4 fruit fly cellular contexts compared by ENCODE assay signal in the genomic region with DNA sequence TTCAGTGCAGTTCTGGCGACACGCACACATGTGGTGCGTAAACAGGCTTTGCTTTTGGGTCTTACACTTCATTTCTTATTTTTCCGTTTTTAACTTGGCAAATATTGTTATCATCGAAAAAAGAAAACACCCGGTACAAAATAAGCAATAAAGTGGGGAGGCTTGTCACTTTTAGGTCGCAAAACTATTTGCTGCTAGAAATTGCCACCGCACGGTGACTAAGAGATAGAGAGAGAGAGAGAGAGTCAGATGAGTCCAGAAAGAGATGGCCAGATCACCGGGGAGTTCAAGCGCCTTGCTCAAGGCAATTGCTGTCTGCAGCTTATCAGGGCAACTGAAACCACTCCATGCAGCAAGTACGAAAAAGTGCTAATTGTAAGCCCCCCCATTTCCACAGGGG.
TF ChIP-seq lines count a peak whose summit lies in the region.

No protein-coding gene starts in this region.

- TF ChIP-seq CTCF in whole organism, embryonic (GFP tag; optimal IDR thresholded peaks at IDR 0.05; lab: Kevin White, UChicago) = no peak

TF ChIP-seq in whole organism, embryonic, 481 proteins besides CTCF, POLR2A, EP300 and RAD21:
- no peak for TF ChIP-seq esg (GFP tag; conservative IDR thresholded peaks at IDR 0.05; lab: Robert Waterston, UW)
- no peak for TF ChIP-seq dimm (GFP tag; IDR thresholded peaks at IDR 0.05; lab: Robert Waterston, UW)
- TF ChIP-seq exex (tag; optimal IDR thresholded peaks at IDR 0.05; lab: Kevin White, UChicago) = no peak
- TF ChIP-seq Med (GFP tag; lab: Kevin White, UChicago) = no peak
- TF ChIP-seq sna (GFP tag; IDR thresholded peaks at IDR 0.05; lab: Robert Waterston, UW; ENCODE audit: partially characterized antibody) = no peak
- no peak for TF ChIP-seq CG32767 (GFP tag; IDR thresholded peaks at IDR 0.05; lab: Robert Waterston, UW)
- TF ChIP-seq Drgx (GFP tag; IDR thresholded peaks at IDR 0.05; lab: Robert Waterston, UW) = peak; percentile 26; the same call in 1 of the 2 replicates

TF ChIP-seq in whole organism, prepupa, 60 proteins besides CTCF, POLR2A, EP300 and RAD21:
- TF ChIP-seq CG6854 (GFP tag; optimal IDR thresholded peaks at IDR 0.05; lab: Kevin White, UChicago) (no peak), CG6163 (GFP tag; IDR thresholded peaks at IDR 0.05; lab: Robert Waterston, UW) (peak; percentile 17; the same call in 1 of the 3 replicates), CG6276 (GFP tag; optimal IDR thresholded peaks at IDR 0.05; lab: Kevin White, UChicago) (peak; percentile 18), CG6808 (GFP tag; optimal IDR thresholded peaks at IDR 0.05; lab: Kevin White, UChicago) (peak; percentile 8), Ets21C (GFP tag; optimal IDR thresholded peaks at IDR 0.05; lab: Kevin White, UChicago) (no peak), eg (GFP tag; IDR thresholded peaks at IDR 0.05; lab: Robert Waterston, UW) (peak; percentile 50; the same call in 1 of the 3 replicates), OdsH (GFP tag; optimal IDR thresholded peaks at IDR 0.05; lab: Kevin White, UChicago) (no peak), dsx (GFP tag; optimal IDR thresholded peaks at IDR 0.05; lab: Kevin White, UChicago; ENCODE audit: poor library complexity, severe bottlenecking) (no peak), esn (GFP tag; optimal IDR thresholded peaks at IDR 0.05; lab: Kevin White, UChicago) (peak; percentile 13), svp (GFP tag; lab: Kevin White, UChicago) (peak; percentile 74), CG16779 (tag; optimal IDR thresholded peaks at IDR 0.05; lab: Kevin White, UChicago) (peak; percentile 1)

TF ChIP-seq in whole organism, pupa, 21 proteins besides CTCF, POLR2A, EP300 and RAD21:
- TF ChIP-seq rn (GFP tag; IDR thresholded peaks at IDR 0.05; lab: Robert Waterston, UW) = 0 out of 2 replicates have a peak, but pooled peaks have one; percentile 16
- no peak for TF ChIP-seq Pif1B (GFP tag; optimal IDR thresholded peaks at IDR 0.05; lab: Kevin White, UChicago)
- TF ChIP-seq EcR (GFP tag; optimal IDR thresholded peaks at IDR 0.05; lab: Kevin White, UChicago) = peak; percentile 89
- peak; percentile 32 for TF ChIP-seq CG14655 (GFP tag; optimal IDR thresholded peaks at IDR 0.05; lab: Kevin White, UChicago)

TF ChIP-seq in whole organism, wandering third instar larva, 38 proteins besides CTCF, POLR2A, EP300 and RAD21:
- no peak for TF ChIP-seq Rel (GFP tag; optimal IDR thresholded peaks at IDR 0.05; lab: Kevin White, UChicago)
- TF ChIP-seq Rel (tag; optimal IDR thresholded peaks at IDR 0.05; lab: Kevin White, UChicago) = peak; percentile 5
- no peak for TF ChIP-seq dl (GFP tag; optimal IDR thresholded peaks at IDR 0.05; lab: Kevin White, UChicago; ENCODE audit: insufficient read depth in 1 of 2, partially characterized antibody in 2 of 2)

Comparison
In these comparisons a context has a peak if more than half of its experiments do, and no peak if none do; other contexts are left out.
1. Of the 7 proteins assayed by ChIP-seq in both whole organism, embryonic and whole organism, prepupa: peak only in whole organism, embryonic: none; only in whole organism, prepupa: CG16779; in both: none; in neither: 6.